Worm (Caenorhabditis elegans) whole organism, late embryonic: ENCODE results near the gene tag-250.

ENCODE experiments used
- K09A11.1 ChIP-seq: sonication (generic microtip); optimal IDR thresholded peaks from 2 replicates; lab custom pipeline; 2017; ENCODE audit warnings: antibody characterized with exemption, mild to moderate bottlenecking, missing genetic modification characterization, missing compliant biosample characterization; ENCODE audit not compliant: insufficient read depth
- ahr-1 ChIP-seq: sonication (generic microtip); optimal IDR thresholded peaks from 2 replicates; lab custom pipeline; 2016; ENCODE audit warnings: missing genetic modification characterization, missing compliant biosample characterization
- ceh-9 ChIP-seq: sonication (generic microtip); optimal IDR thresholded peaks from 2 replicates; lab custom pipeline; 2016; ENCODE audit warnings: mild to moderate bottlenecking, missing genetic modification characterization, inconsistent platforms, missing compliant biosample characterization
- che-1 ChIP-seq: sonication (generic microtip); optimal IDR thresholded peaks from 2 replicates; lab custom pipeline; 2016; ENCODE audit warnings: mild to moderate bottlenecking, missing genetic modification characterization, missing compliant biosample characterization
- hlh-8 ChIP-seq: sonication (generic microtip); optimal IDR thresholded peaks from 2 replicates; lab custom pipeline; 2016; ENCODE audit warnings: missing genotype, missing genetic modification characterization, missing compliant biosample characterization
- lin-11 ChIP-seq: fragments of 200-800 bp; sonication (Bioruptor generic); optimal IDR thresholded peaks from 2 replicates; lab custom pipeline; 2018; ENCODE audit warnings: mild to moderate bottlenecking, missing genetic modification characterization, missing compliant biosample characterization

ce11 chrIII:7958085-7958484 is 33.4 kb upstream of the tag-250 start, which contains the start of gene C29E4.11:
- TF ChIP-seq ceh-9 (tag; lab: Kevin White, UChicago) (no peak), che-1 (tag; lab: Kevin White, UChicago) (no peak), ahr-1 (tag; lab: Kevin White, UChicago) (no peak), K09A11.1 (tag; lab: Kevin White, UChicago) (no peak), lin-11 (no peak), hlh-8 (no peak)
